Worm (Caenorhabditis elegans) whole organism, mixed stage, embryonic: ENCODE results near the gene K09F6.13.

Source experiments
- elt-3 ChIP-seq: fragments of 150-350 bp; optimal IDR thresholded peaks from 2 replicates; lab custom pipeline; 2014; ENCODE audit warnings: missing biosample characterization, missing genetic modification characterization
- lin-32 ChIP-seq: fragments of 200-800 bp; sonication (Bioruptor generic); optimal IDR thresholded peaks from 2 replicates; lab custom pipeline; 2018; ENCODE audit warnings: mild to moderate bottlenecking, missing genetic modification characterization, missing compliant biosample characterization
- lsy-2 ChIP-seq: fragments of 150-350 bp; optimal IDR thresholded peaks from 2 replicates; lab custom pipeline; 2014; ENCODE audit warnings: missing biosample characterization, missing genetic modification characterization
- mab-5 ChIP-seq: fragments of 150-350 bp; optimal IDR thresholded peaks from 2 replicates; lab custom pipeline; 2014; ENCODE audit warnings: missing biosample characterization, missing genetic modification characterization
- mep-1 ChIP-seq: fragments of 150-350 bp; optimal IDR thresholded peaks from 2 replicates; lab custom pipeline; 2017; ENCODE audit warnings: missing biosample characterization, missing genetic modification reagents, missing genetic modification characterization, inconsistent platforms
- nhr-12 ChIP-seq: fragments of 150-350 bp; optimal IDR thresholded peaks from 2 replicates; lab custom pipeline; 2014; ENCODE audit warnings: missing biosample characterization, missing genetic modification characterization
- nhr-237 ChIP-seq: fragments of 150-350 bp; optimal IDR thresholded peaks from 2 replicates; lab custom pipeline; 2014; ENCODE audit warnings: missing biosample characterization, missing genetic modification characterization
- nhr-28 ChIP-seq: fragments of 150-350 bp; optimal IDR thresholded peaks from 2 replicates; lab custom pipeline; 2014; ENCODE audit warnings: missing biosample characterization, missing genetic modification characterization
- nhr-76 ChIP-seq: sonication (generic microtip); optimal IDR thresholded peaks from 2 replicates; lab custom pipeline; 2017; ENCODE audit warnings: missing biosample characterization, missing genetic modification characterization
- pha-4 ChIP-seq: fragments of 150-350 bp; optimal IDR thresholded peaks from 2 replicates; lab custom pipeline; 2018; ENCODE audit warnings: missing biosample characterization, missing genetic modification reagents, missing genetic modification characterization
- snpc-4 ChIP-seq: fragments of 150-350 bp; optimal IDR thresholded peaks from 2 replicates; lab custom pipeline; 2014; ENCODE audit warnings: missing biosample characterization, missing genetic modification characterization
- unc-39 ChIP-seq: fragments of 150-350 bp; optimal IDR thresholded peaks from 2 replicates; lab custom pipeline; 2014; ENCODE audit warnings: missing biosample characterization, missing genetic modification characterization
- unc-62 ChIP-seq: fragments of 150-350 bp; optimal IDR thresholded peaks from 2 replicates; lab custom pipeline; 2014; ENCODE audit warnings: missing biosample characterization, missing genetic modification reagents, missing genetic modification characterization
- ztf-11 ChIP-seq: fragments of 150-350 bp; optimal IDR thresholded peaks from 2 replicates; lab custom pipeline; 2014; ENCODE audit warnings: missing biosample characterization, missing genetic modification characterization

DNA sequence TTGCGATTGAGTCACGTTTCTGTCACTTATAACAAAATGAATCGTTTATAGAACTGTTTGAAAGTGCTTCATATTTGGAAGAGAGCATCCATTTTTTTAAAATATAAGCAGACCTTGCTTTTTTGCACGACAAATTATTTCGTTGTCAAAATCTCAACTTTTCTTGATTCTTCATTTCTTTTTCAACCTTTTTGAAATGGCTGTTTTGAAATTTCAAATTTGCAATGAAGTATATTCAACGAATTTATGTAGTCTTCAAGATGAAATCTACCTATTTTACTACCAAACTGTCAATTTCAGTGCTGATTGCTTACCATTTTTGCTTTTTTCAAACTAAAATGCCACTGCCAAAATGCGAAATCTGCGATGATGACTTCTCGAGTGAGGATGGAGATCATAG is 17.8 kb downstream of the K09F6.13 start, which contains the start of gene B0281.3:
- no peak for TF ChIP-seq pha-4 (tag; lab: Kevin White, UChicago)
- no peak for TF ChIP-seq elt-3 (tag; lab: Kevin White, UChicago)
- TF ChIP-seq unc-39, result no peak
- no peak for TF ChIP-seq unc-62
- no peak for TF ChIP-seq lsy-2 (tag; lab: Kevin White, UChicago)
- no peak for TF ChIP-seq mep-1 (tag; lab: Kevin White, UChicago)
- TF ChIP-seq nhr-28 (tag; lab: Kevin White, UChicago), result no peak
- no peak for TF ChIP-seq snpc-4 (tag; lab: Kevin White, UChicago)
- TF ChIP-seq mab-5 (tag; lab: Kevin White, UChicago), result no peak
- no peak for TF ChIP-seq nhr-12
- no peak for TF ChIP-seq lin-32
- TF ChIP-seq nhr-76 (tag; lab: Kevin White, UChicago), result no peak
- TF ChIP-seq nhr-237 (tag; lab: Kevin White, UChicago), result no peak
- no peak for TF ChIP-seq ztf-11 (tag; lab: Kevin White, UChicago)
